Worm (Caenorhabditis elegans) whole organism, L4/young adult: ENCODE measurements around the gene fbxa-120.
"Not testable (repeated sequence)": the region's sequence is repeated elsewhere in the genome, so short reads cannot be mapped to it uniquely, and the experiment has no call there.

Experiments used
- W03F9.2 ChIP-seq: fragments of 150-350 bp; optimal IDR thresholded peaks from 2 replicates; lab custom pipeline; 2014; ENCODE audit warnings: missing biosample characterization, missing genetic modification characterization
- dao-5 ChIP-seq: sonication (generic microtip); optimal IDR thresholded peaks from 2 replicates; lab custom pipeline; 2016; ENCODE audit warnings: missing genotype, missing genetic modification characterization, moderate library complexity, missing compliant biosample characterization
- him-1 ChIP-seq: sonication (generic microtip); optimal IDR thresholded peaks from 2 replicates; lab custom pipeline; 2016; ENCODE audit warnings: missing genotype, missing genetic modification reagents, missing genetic modification characterization, missing compliant biosample characterization

fbxa-120 gene

DNA sequence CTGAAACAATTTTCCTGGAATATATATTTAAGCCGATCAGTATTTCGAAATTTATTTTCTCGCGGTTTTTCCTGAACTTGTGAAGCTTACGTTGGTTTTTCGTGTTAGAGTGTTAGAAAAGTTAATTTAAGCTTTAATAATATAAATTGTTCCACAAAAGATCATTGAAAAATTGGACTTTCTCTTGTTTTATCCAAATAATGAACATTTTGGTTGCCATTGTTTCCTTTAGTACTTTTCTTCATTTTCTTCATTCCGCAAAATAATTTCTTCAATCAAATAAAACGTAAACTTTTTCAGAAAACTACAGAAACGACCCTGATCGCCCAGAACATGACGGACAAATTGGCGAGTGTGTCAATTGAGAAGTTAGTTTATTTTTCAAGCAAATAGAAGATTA is at the start of gene fbxa-120:
fbxa-120 (plus strand) TSS at position 301 of the 400 bp plus-strand sequence.
- TF ChIP-seq dao-5 (tag; lab: Kevin White, UChicago) (no peak), W03F9.2 (tag; lab: Kevin White, UChicago) (no peak), him-1 (tag; lab: Kevin White, UChicago) (no peak)

DNA sequence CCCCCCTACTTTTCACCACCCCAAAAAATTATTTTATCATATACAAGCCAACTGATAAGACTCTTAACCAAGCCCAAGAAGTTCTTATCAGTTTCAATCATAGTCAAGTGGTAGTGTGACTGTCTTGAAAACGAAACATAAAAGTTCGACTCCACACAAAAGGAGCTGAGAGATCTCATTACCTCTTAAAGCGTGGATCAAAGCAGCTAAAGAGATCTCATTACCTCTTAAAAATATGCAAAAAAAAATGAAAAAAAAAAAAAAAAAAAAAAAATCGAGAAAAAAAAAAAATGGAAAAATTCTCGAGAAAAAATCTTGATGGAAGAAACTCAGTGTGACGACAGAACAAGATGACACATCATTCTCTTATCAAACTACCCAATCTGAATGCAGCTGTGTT is 46.8 kb upstream of the fbxa-120 start:
- TF ChIP-seq W03F9.2 (tag; lab: Kevin White, UChicago), result peak; percentile 19

DNA sequence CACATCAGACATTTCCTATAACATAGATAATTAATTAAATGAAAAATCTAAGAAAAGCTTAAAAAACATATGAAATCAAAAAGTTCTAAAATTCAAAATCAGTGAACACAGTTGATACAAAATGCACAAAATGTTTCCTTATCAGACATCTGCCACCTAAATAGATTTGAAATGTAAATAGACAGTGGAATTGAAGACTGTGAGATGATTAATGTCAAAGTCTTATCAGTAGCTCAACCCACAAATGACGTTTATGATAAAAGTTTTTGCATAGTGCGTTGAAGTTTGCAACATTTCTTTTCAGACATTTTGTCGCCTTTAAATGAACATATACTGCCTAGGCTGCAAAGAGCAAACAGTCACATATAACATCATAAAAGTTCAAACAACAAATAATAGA is 45.8 kb upstream of the fbxa-120 start, which contains the start of gene Y40C7B.4:
Y40C7B.4 (minus strand) TSS at position 19 of the 400 bp plus-strand sequence.
- TF ChIP-seq dao-5 (tag; lab: Kevin White, UChicago) (no peak), him-1 (tag; lab: Kevin White, UChicago) (no peak), W03F9.2 (tag; lab: Kevin White, UChicago) (no peak)

DNA sequence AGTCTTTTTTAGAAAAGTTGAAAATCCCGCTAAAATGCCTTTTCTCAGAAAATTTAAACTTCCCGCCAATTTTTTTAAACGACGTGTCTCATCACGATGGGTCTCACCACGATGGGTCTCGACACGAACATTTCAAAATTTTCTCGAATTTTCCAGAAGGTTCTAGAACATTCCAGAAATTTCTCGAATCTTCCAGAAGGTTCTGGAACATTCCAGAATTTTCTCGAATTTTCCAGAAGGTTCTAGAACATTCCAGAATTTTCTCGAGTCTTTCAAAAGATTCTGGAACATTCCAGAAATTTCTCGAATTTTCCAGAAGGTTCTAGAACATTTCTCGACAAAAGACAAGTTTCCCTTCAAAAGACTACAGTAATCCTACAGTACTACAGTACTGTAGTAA is 14.1 kb upstream of the fbxa-120 start:
- TF ChIP-seq dao-5 (tag; lab: Kevin White, UChicago), result no peak
- TF ChIP-seq W03F9.2 (tag; lab: Kevin White, UChicago), result no peak
- no peak for TF ChIP-seq him-1 (tag; lab: Kevin White, UChicago)

DNA sequence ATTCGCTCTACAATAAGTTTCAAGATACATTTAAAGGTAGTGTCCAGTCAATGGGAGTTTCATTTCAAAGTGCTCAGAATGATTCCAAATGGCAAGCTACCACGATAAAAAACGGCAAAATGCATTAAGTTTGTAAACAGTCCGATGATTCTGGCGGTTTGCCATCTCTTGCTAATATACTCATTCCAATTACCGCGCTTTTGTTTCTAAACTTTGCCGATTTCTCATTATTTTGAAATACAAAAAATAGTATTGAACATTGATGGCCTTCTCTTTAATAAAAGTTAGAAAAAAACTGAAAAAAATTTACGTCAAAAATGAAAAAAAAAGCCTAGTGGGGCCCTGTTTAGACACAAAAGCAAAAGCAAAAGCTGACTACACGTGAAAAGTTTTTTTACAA is 8.5 kb upstream of the fbxa-120 start:
- no peak for TF ChIP-seq W03F9.2 (tag; lab: Kevin White, UChicago)

DNA sequence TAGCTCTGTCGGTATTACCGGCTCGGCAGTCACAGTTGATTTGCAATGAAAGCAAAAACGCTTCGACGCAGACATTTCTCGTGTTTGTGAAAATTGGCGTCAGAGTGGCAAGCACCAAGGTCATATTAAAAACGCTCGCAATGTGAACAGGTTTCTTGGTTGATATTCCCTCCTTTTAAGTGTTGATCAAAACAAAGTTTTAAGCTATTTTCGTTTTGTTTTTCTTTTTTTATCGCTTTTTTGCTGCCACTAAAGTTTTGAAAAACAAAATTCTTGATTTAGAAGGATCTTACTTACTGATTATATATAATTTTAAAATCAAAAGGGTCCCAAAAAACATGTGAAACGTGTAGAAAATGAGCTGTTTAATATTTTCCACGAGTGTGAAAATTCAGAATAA is 7.8 kb upstream of the fbxa-120 start, which contains the start of gene C33E10.8:
C33E10.8 (minus strand) TSS at position 101 of the 400 bp plus-strand sequence.
- TF ChIP-seq W03F9.2 (tag; lab: Kevin White, UChicago), result no peak
- TF ChIP-seq dao-5 (tag; lab: Kevin White, UChicago), result no peak
- no peak for TF ChIP-seq him-1 (tag; lab: Kevin White, UChicago)

DNA sequence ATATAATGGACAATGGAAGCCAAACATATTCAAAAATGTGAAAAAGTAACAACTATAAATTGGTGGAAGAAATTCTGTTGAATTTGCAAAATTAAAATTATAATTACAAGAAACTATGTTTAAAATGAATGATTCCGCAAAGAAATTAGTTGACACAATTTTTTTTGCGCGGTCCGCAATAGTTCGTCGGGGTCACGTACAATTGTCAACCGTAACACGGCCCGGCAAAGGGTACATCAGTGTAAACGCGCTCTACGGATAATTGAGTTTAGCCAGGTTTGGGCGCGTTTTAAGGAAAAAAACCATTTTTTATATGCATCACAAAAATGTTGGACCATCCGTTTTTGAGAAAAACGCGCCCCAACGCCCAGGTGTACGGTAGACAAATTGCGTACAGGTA is 5.1 kb upstream of the fbxa-120 start:
- no peak for TF ChIP-seq W03F9.2 (tag; lab: Kevin White, UChicago)
- TF ChIP-seq him-1 (tag; lab: Kevin White, UChicago), result no peak
- no peak for TF ChIP-seq dao-5 (tag; lab: Kevin White, UChicago)

DNA sequence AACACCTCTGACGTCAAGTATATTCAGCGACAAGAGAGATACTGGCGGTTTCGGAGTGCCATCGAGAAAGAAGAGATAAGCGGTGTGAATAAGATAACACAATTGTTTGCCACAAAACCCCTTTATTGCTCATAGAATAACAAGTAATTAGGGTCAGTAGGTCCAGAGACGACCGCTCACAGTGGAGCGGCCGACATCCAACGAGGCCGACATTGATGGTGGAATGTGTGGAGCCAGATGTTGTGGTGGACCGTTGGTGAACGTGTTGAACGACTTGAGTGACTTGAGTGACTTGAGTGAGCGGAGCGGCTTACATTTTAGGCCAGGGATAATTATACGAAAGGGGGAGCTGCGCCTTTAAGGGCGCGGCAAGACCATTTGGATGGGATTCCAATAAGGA is 1.8 kb upstream of the fbxa-120 start:
- TF ChIP-seq W03F9.2 (tag; lab: Kevin White, UChicago) (no peak), him-1 (tag; lab: Kevin White, UChicago) (no peak), dao-5 (tag; lab: Kevin White, UChicago) (no peak)

DNA sequence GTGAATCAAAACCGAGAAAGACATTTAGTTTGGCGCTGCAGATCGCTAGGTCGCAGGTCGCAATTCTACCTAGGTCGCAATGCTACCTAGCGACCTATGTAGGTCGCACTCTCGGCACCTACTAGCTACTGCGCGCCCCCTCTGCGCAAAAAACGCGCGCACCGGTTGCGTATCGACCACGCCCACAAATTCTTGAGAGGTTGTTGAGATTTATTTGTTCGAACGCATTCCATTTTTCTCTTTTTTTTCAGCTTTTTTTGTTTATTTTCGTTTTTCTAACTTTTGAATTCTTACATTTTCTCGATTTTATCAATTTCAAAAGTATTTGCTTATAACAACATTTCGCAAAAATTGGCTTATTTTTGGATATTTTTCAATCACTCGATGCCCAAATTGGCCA is 619 bp upstream of the fbxa-120 start, which contains the start of gene C33E10.10:
C33E10.10 (minus strand) TSS at position 101 of the 400 bp plus-strand sequence.
- no peak for TF ChIP-seq dao-5 (tag; lab: Kevin White, UChicago)
- TF ChIP-seq him-1 (tag; lab: Kevin White, UChicago), result no peak
- TF ChIP-seq W03F9.2 (tag; lab: Kevin White, UChicago), result no peak

DNA sequence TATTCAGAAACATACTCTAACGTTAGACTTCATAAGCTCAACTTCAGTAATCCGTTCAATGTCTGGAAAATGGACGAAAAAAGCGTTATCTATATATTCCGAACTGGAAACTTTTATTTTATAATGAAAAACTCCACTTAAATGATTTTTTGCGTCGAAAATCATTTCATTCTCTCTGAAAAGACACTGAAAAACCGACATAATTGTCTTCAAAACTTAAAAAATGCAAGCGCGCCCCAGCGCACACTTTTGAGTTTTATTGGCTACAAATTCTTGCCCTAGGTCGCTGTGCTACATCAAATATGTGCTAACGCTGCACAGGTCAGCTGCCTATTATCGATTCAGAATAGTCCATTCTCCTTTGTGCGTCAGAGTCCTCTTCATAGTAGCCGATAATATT is 2.4 kb downstream of the fbxa-120 start, which contains the start of gene C33E10.1:
C33E10.1 (plus strand) TSS at position 301 of the 400 bp plus-strand sequence.
- not testable (repeated sequence) for TF ChIP-seq W03F9.2, dao-5, him-1 (tag; lab: Kevin White, UChicago)

DNA sequence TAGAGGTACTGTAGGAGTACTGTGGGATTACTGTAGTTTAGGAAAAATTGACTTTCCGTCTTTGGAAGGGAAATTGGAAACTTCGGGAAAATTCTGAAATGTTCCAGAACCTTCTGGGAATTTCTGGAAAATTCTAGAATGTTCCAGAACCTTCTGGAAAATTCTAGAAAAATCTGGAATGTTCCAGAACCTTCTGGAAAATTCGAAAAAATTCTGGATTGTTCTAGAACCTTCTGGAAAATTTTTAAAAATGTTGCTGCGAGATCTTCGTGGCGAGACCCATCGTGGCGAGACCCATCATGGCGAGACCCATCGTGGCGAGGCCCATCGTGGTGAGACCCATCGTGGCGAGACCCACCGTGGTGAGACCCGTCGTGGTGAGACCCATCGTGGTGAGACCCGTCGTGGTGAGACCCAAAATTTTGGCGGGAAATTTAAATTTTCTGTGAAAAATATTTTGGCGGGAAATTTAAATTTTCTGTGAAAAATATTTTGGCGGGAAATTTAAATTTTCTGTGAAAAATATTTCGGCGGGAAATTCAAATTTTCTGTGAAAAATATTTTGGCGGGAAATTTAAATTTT is 8.3 kb downstream of the fbxa-120 start, which contains the start of gene C53C11.4:
C53C11.4 (plus strand) TSS at position 179 of the 583 bp plus-strand sequence.
- TF ChIP-seq dao-5, him-1, W03F9.2 (tag; lab: Kevin White, UChicago): not testable (repeated sequence)

DNA sequence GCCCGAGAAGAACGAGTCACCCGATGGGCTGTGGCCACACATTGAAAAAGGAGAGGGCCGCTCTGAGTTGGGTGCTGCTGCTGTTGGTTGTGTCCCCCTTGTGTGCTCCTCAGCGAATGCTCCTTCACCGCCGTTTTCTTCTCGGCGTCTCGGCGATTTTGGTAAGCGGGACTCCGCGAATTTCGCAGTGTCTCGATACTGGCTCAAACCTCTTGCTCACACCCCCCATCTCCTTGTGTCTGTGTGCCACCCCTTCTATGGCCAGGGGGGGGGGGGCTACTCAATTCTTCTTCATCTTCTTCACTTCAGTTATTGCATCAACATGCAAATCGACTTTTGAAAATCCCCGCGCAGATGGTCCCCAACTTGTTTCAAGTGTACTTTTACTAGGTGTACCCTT is 12.4 kb downstream of the fbxa-120 start:
- peak; percentile 64 for TF ChIP-seq him-1 (tag; lab: Kevin White, UChicago)
- TF ChIP-seq dao-5 (tag; lab: Kevin White, UChicago), result no peak
- no peak for TF ChIP-seq W03F9.2 (tag; lab: Kevin White, UChicago)

DNA sequence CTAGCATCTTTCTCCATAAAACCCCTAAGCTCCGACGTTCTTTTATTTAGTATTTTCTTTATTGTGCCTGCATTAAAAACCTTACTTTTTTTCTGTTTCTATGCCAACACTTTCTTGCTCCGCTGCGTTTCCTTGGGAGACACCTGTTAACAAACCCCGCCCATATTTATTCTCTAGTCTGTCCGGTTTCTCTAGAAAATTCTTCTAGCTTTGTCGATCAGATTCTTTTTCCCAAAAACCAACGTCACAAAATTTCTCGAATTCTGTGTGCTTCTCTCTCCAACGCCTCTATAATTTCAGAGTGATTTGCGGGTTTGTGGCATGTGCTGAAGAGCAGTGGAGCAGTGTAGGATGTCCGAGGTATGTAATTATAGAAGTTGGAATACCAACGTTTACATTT is 15.8 kb downstream of the fbxa-120 start, which contains the start of gene ptr-5:
ptr-5 (plus strand) TSS at position 301 of the 400 bp plus-strand sequence.
- TF ChIP-seq dao-5 (tag; lab: Kevin White, UChicago) (no peak), W03F9.2 (tag; lab: Kevin White, UChicago) (no peak), him-1 (tag; lab: Kevin White, UChicago) (no peak)

DNA sequence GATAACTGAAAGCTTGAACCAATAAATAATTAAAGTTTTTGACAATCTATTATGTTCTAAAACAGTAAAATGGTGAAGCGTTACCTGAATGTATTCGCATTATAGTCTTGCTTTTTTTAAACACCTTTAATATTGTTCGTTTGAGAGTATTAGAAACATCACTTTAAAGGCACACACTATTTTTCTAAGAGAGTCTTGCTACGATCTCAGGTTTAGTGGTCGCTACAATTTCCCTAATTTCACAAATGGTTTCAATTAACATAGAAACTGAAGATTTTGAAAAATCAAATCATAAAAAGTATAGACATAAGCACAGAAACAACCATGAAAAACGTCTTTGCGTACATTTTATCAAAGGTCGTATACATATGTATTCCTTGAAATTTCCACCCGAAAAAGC is 18.1 kb downstream of the fbxa-120 start:
- TF ChIP-seq dao-5 (tag; lab: Kevin White, UChicago) (no peak), him-1 (tag; lab: Kevin White, UChicago) (no peak), W03F9.2 (tag; lab: Kevin White, UChicago) (no peak)
